Worm (Caenorhabditis elegans) whole organism, L1 larva: ENCODE measurements around the gene Y61B8B.3.

Source experiments
- alr-1 ChIP-seq: fragments of 200-800 bp; sonication (Bioruptor generic); optimal IDR thresholded peaks from 2 replicates; lab custom pipeline; 2018; ENCODE audit warnings: borderline replicate concordance, mild to moderate bottlenecking, missing genetic modification characterization, missing compliant biosample characterization
- blmp-1 ChIP-seq: fragments of 150-350 bp; optimal IDR thresholded peaks from 2 replicates; lab custom pipeline; 2014; ENCODE audit warnings: missing biosample characterization, missing genetic modification characterization
- ceh-88 ChIP-seq: fragments of 200-800 bp; sonication (Bioruptor generic); IDR thresholded peaks from 2 replicates; pipeline ENCODE4 v1.3.6; 2022; ENCODE audit warnings: missing genetic modification characterization, missing compliant biosample characterization
- ces-1 ChIP-seq: fragments of 150-350 bp; optimal IDR thresholded peaks from 2 replicates; lab custom pipeline; 2014; ENCODE audit warnings: missing biosample characterization, missing genetic modification reagents, missing genetic modification characterization
- dpl-1 ChIP-seq, 3 experiments: fragments of 150-350 bp in 2 of 3; sonication (generic microtip) in 1 of 3; optimal IDR thresholded peaks; 2 replicates each; lab custom pipeline; 2014 to 2017; ENCODE audit warnings: missing biosample characterization in 3 of 3, missing genetic modification characterization in 3 of 3, missing genetic modification reagents in 3 of 3
- dsc-1 ChIP-seq: sonication (generic microtip); optimal IDR thresholded peaks from 2 replicates; lab custom pipeline; 2016; ENCODE audit warnings: mild to moderate bottlenecking, missing genetic modification characterization, missing compliant biosample characterization
- efl-3 ChIP-seq: fragments of 200-800 bp; sonication (Bioruptor generic); optimal IDR thresholded peaks from 2 replicates; lab custom pipeline; 2018; ENCODE audit warnings: mild to moderate bottlenecking, missing genetic modification characterization, missing compliant biosample characterization
- egl-13 ChIP-seq: sonication (generic microtip); optimal IDR thresholded peaks from 2 replicates; lab custom pipeline; 2016; ENCODE audit warnings: missing genotype, missing genetic modification reagents, missing genetic modification characterization, missing compliant biosample characterization
- egl-27 ChIP-seq, 2 experiments: fragments of 150-350 bp in 1 of 2; sonication (generic microtip); optimal IDR thresholded peaks; 3 replicates each; lab custom pipeline; 2017 to 2018; ENCODE audit warnings: missing biosample characterization in 2 of 2, missing genetic modification characterization in 2 of 2, missing genetic modification reagents in 2 of 2
- ets-5 ChIP-seq: fragments of 200-800 bp; sonication (Bioruptor generic); IDR thresholded peaks from 2 replicates; pipeline ENCODE4 v1.3.6; 2022; ENCODE audit warnings: missing genetic modification characterization, missing compliant biosample characterization
- fkh-4 ChIP-seq: sonication (generic microtip); optimal IDR thresholded peaks from 2 replicates; lab custom pipeline; 2016; ENCODE audit warnings: missing compliant biosample characterization, missing genetic modification characterization, borderline replicate concordance
- fos-1 ChIP-seq: fragments of 150-350 bp; optimal IDR thresholded peaks from 2 replicates; lab custom pipeline; 2014; ENCODE audit warnings: missing biosample characterization, missing genetic modification characterization
- grh-1 ChIP-seq: fragments of 200-800 bp; sonication (Bioruptor generic); IDR thresholded peaks from 2 replicates; pipeline ENCODE4 v1.3.6; 2022; ENCODE audit warnings: missing genetic modification reagents, missing genetic modification characterization, missing compliant biosample characterization
- hpl-2 ChIP-seq: fragments of 150-350 bp; optimal IDR thresholded peaks from 2 replicates; lab custom pipeline; 2014; ENCODE audit warnings: missing biosample characterization, missing genetic modification reagents, missing genetic modification characterization
- isw-1 ChIP-seq: fragments of 200-800 bp; sonication (Bioruptor generic); IDR thresholded peaks from 2 replicates; pipeline ENCODE4 v1.3.6; 2022; ENCODE audit warnings: missing genetic modification characterization, missing compliant biosample characterization
- lin-13 ChIP-seq: fragments of 150-350 bp; optimal IDR thresholded peaks from 2 replicates; lab custom pipeline; 2014; ENCODE audit warnings: missing biosample characterization, missing genetic modification reagents, missing genetic modification characterization
- lin-14 ChIP-seq: fragments of 200-800 bp; sonication (Bioruptor generic); optimal IDR thresholded peaks from 2 replicates; lab custom pipeline; 2018; ENCODE audit warnings: mild to moderate bottlenecking, missing genetic modification characterization, moderate library complexity, missing compliant biosample characterization
- lin-15B ChIP-seq: fragments of 150-350 bp; sonication (generic microtip); optimal IDR thresholded peaks from 3 replicates; lab custom pipeline; 2014; ENCODE audit warnings: missing biosample characterization, missing genetic modification characterization
- lin-35 ChIP-seq, 2 experiments: fragments of 150-350 bp; optimal IDR thresholded peaks; 2 replicates each; lab custom pipeline; 2014; ENCODE audit warnings: missing biosample characterization in 2 of 2, missing genetic modification characterization in 2 of 2, missing genetic modification reagents in 2 of 2
- lin-39 ChIP-seq: fragments of 150-350 bp; optimal IDR thresholded peaks from 2 replicates; lab custom pipeline; 2014; ENCODE audit warnings: missing biosample characterization, missing genetic modification reagents, missing genetic modification characterization
- mdl-1 ChIP-seq, 2 experiments: fragments of 150-350 bp; optimal IDR thresholded peaks; 2 replicates each; lab custom pipeline; 2014 to 2017; ENCODE audit warnings: missing biosample characterization in 2 of 2, missing genetic modification characterization in 2 of 2, inconsistent platforms in 1 of 2
- mef-2 ChIP-seq: fragments of 150-350 bp; optimal IDR thresholded peaks from 2 replicates; lab custom pipeline; 2014; ENCODE audit warnings: missing biosample characterization, missing genetic modification characterization
- mep-1 ChIP-seq: fragments of 150-350 bp; optimal IDR thresholded peaks from 2 replicates; lab custom pipeline; 2014; ENCODE audit warnings: missing biosample characterization, missing genetic modification characterization
- nhr-11 ChIP-seq: fragments of 150-350 bp; optimal IDR thresholded peaks from 2 replicates; lab custom pipeline; 2014; ENCODE audit warnings: missing biosample characterization, missing genetic modification characterization
- nhr-28 ChIP-seq: fragments of 150-350 bp; optimal IDR thresholded peaks from 2 replicates; lab custom pipeline; 2014; ENCODE audit warnings: missing biosample characterization, missing genetic modification characterization
- nhr-47 ChIP-seq: sonication (generic microtip); optimal IDR thresholded peaks from 2 replicates; lab custom pipeline; 2016; ENCODE audit warnings: mild to moderate bottlenecking, missing genetic modification characterization, moderate library complexity, missing compliant biosample characterization
- nhr-71 ChIP-seq: sonication (generic microtip); optimal IDR thresholded peaks from 2 replicates; lab custom pipeline; 2016; ENCODE audit warnings: mild to moderate bottlenecking, missing genetic modification characterization, moderate library complexity, missing compliant biosample characterization
- nhr-77 ChIP-seq: fragments of 150-350 bp; optimal IDR thresholded peaks from 2 replicates; lab custom pipeline; 2014; ENCODE audit warnings: missing biosample characterization, missing genetic modification characterization
- nhr-84 ChIP-seq: sonication (generic microtip); optimal IDR thresholded peaks from 2 replicates; lab custom pipeline; 2017; ENCODE audit warnings: missing biosample characterization, missing genetic modification characterization
- nhr-85 ChIP-seq: sonication (generic microtip); peaks from one replicate; lab custom pipeline; 2016; ENCODE audit warnings: missing genetic modification characterization, inconsistent platforms, missing compliant biosample characterization
- pqm-1 ChIP-seq: sonication (generic microtip); optimal IDR thresholded peaks from 3 replicates; lab custom pipeline; 2017; ENCODE audit warnings: missing biosample characterization, missing genetic modification characterization
- rnt-1 ChIP-seq: sonication (generic microtip); optimal IDR thresholded peaks from 2 replicates; lab custom pipeline; 2016; ENCODE audit warnings: mild to moderate bottlenecking, missing genetic modification characterization, moderate library complexity, missing compliant biosample characterization
- sox-4 ChIP-seq: sonication (generic microtip); optimal IDR thresholded peaks from 2 replicates; lab custom pipeline; 2016; ENCODE audit warnings: missing genetic modification characterization, missing compliant biosample characterization
- sup-37 ChIP-seq: fragments of 200-800 bp; sonication (Bioruptor generic); optimal IDR thresholded peaks from 2 replicates; lab custom pipeline; 2018; ENCODE audit warnings: mild to moderate bottlenecking, missing genetic modification characterization, missing compliant biosample characterization
- unc-130 ChIP-seq: fragments of 150-350 bp; optimal IDR thresholded peaks from 2 replicates; lab custom pipeline; 2017; ENCODE audit warnings: missing biosample characterization, missing genetic modification characterization, inconsistent platforms
- unc-98 ChIP-seq: fragments of 200-800 bp; sonication (Bioruptor generic); IDR thresholded peaks from 2 replicates; pipeline ENCODE4 v1.3.6; 2022; ENCODE audit warnings: missing genetic modification characterization, missing compliant biosample characterization
- vab-15 ChIP-seq: sonication (generic microtip); optimal IDR thresholded peaks from 2 replicates; lab custom pipeline; 2017; ENCODE audit warnings: missing genotype, mild to moderate bottlenecking, missing genetic modification characterization, missing compliant biosample characterization
- zip-4 ChIP-seq: fragments of 200-800 bp; sonication (Bioruptor generic); optimal IDR thresholded peaks from 2 replicates; lab custom pipeline; 2018; ENCODE audit warnings: mild to moderate bottlenecking, missing genetic modification characterization, moderate library complexity, missing compliant biosample characterization
- ztf-4 ChIP-seq: fragments of 150-350 bp; optimal IDR thresholded peaks from 2 replicates; lab custom pipeline; 2014; ENCODE audit warnings: missing biosample characterization, missing genetic modification characterization

The Y61B8B.3 gene

ce11 chrV:17292740-17293139 lies 19.5 kb downstream of the Y61B8B.3 start:
- TF ChIP-seq pqm-1 (tag; lab: Kevin White, UChicago) (no peak), nhr-11 (tag; lab: Kevin White, UChicago) (no peak), nhr-84 (no peak), blmp-1 (tag; lab: Kevin White, UChicago) (no peak), lin-14 (GFP tag; lab: Kevin White, UChicago) (no peak), dsc-1 (tag; lab: Kevin White, UChicago) (no peak), sox-4 (tag; lab: Kevin White, UChicago) (no peak)

ce11 chrV:17284159-17284558 lies 28.1 kb downstream of the Y61B8B.3 start:
- TF ChIP-seq rnt-1 (tag; lab: Kevin White, UChicago) (no peak), unc-98 (GFP tag; lab: Robert Waterston, UW) (no peak), mep-1 (tag; lab: Kevin White, UChicago) (no peak), unc-130 (no peak), mef-2 (tag; lab: Kevin White, UChicago) (no peak), isw-1 (no peak), dpl-1 (GFP tag; optimal IDR thresholded peaks at IDR 0.05; lab: Kevin White, UChicago) (no peak), hpl-2 (no peak), nhr-47 (tag; lab: Kevin White, UChicago) (no peak), nhr-71 (tag; lab: Kevin White, UChicago) (no peak), nhr-85 (no peak), vab-15 (no peak), mdl-1 (tag; optimal IDR thresholded peaks at IDR 0.05; lab: Kevin White, UChicago) (no peak), ztf-4 (tag; lab: Kevin White, UChicago) (no peak), ceh-88 (no peak), efl-3 (GFP tag; lab: Kevin White, UChicago) (no peak), zip-4 (GFP tag; lab: Kevin White, UChicago) (no peak), egl-27 (tag; optimal IDR thresholded peaks at IDR 0.05; lab: Kevin White, UChicago) (no peak), nhr-28 (tag; lab: Kevin White, UChicago) (no peak)

ce11 chrV:17273249-17273648 lies 39.0 kb downstream of the Y61B8B.3 start, which contains the start of gene K10G4.10:
Gene K10G4.10 (plus strand): TSS chrV:17273549.
- no peak for TF ChIP-seq nhr-77 (tag; lab: Kevin White, UChicago)
- no peak for TF ChIP-seq lin-35 (GFP tag; optimal IDR thresholded peaks at IDR 0.05; lab: Kevin White, UChicago)
- no peak for TF ChIP-seq efl-3 (GFP tag; lab: Kevin White, UChicago)
- TF ChIP-seq alr-1 (tag; lab: Kevin White, UChicago), result no peak
- TF ChIP-seq fos-1 (tag; lab: Kevin White, UChicago), result no peak
- no peak for TF ChIP-seq lin-15B (tag; lab: Kevin White, UChicago)
- no peak for TF ChIP-seq nhr-85
- no peak for TF ChIP-seq rnt-1 (tag; lab: Kevin White, UChicago)
- no peak for TF ChIP-seq lin-39 (tag; lab: Kevin White, UChicago)
- TF ChIP-seq lin-13 (GFP tag; lab: Kevin White, UChicago), result no peak
- no peak for TF ChIP-seq blmp-1 (tag; lab: Kevin White, UChicago)
- no peak for TF ChIP-seq ets-5 (GFP tag; lab: Robert Waterston, UW)
- no peak for TF ChIP-seq lin-14 (GFP tag; lab: Kevin White, UChicago)
- TF ChIP-seq ces-1, result no peak
- no peak for TF ChIP-seq sox-4 (tag; lab: Kevin White, UChicago)
- TF ChIP-seq sup-37 (GFP tag; lab: Kevin White, UChicago), result no peak

- TF ChIP-seq ztf-4 (tag; lab: Kevin White, UChicago) (no peak), egl-27 (tag; optimal IDR thresholded peaks at IDR 0.05; lab: Kevin White, UChicago) (no peak), egl-13 (no peak), nhr-77 (tag; lab: Kevin White, UChicago) (no peak), grh-1 (GFP tag; lab: Robert Waterston, UW) (no peak), nhr-71 (tag; lab: Kevin White, UChicago) (no peak), sox-4 (tag; lab: Kevin White, UChicago) (no peak), fkh-4 (tag; lab: Kevin White, UChicago) (no peak), sup-37 (GFP tag; lab: Kevin White, UChicago) (no peak)
These were observed 40.2 kb downstream of the Y61B8B.3 start for ce11 chrV:17272112-17272511.
